Worm (Caenorhabditis elegans) whole organism, young adult: ENCODE measurements around the gene srab-2.

Source experiments
- B0261.1 ChIP-seq: sonication (generic microtip); optimal IDR thresholded peaks from 2 replicates; lab custom pipeline; 2016; ENCODE audit warnings: mild to moderate bottlenecking, missing genetic modification characterization, moderate library complexity, missing compliant biosample characterization
- F23B12.7 ChIP-seq: sonication (generic microtip); optimal IDR thresholded peaks from 2 replicates; lab custom pipeline; 2017; ENCODE audit warnings: missing genetic modification characterization, mild to moderate bottlenecking, missing compliant biosample characterization, antibody characterized with exemption, moderate library complexity; ENCODE audit not compliant: insufficient read depth
- Y53F4B.3 ChIP-seq: fragments of 200-800 bp; sonication (Bioruptor generic); IDR thresholded peaks from 2 replicates; pipeline ENCODE4 v1.3.6; 2022; ENCODE audit warnings: missing genetic modification reagents, missing genetic modification characterization, missing compliant biosample characterization
- ama-1 ChIP-seq, 3 experiments: fragments of 150-350 bp in 1 of 3; sonication (generic microtip) in 2 of 3; optimal IDR thresholded peaks; 2 replicates each; lab custom pipeline; 2014 to 2018; ENCODE audit warnings: missing biosample characterization in 2 of 3, missing genetic modification characterization in 2 of 3, missing genetic modification reagents in 2 of 3
- ceh-91 ChIP-seq: fragments of 200-800 bp; sonication (Bioruptor generic); IDR thresholded peaks from 2 replicates; pipeline ENCODE4 v1.3.6; 2022; ENCODE audit warnings: missing genetic modification reagents, missing genetic modification characterization, missing compliant biosample characterization
- lin-54 ChIP-seq: fragments of 200-800 bp; sonication (Bioruptor generic); optimal IDR thresholded peaks from 2 replicates; lab custom pipeline; 2018; ENCODE audit warnings: mild to moderate bottlenecking, missing genetic modification characterization, missing compliant biosample characterization
- nhr-27 ChIP-seq: fragments of 200-800 bp; sonication (Bioruptor generic); optimal IDR thresholded peaks from 2 replicates; lab custom pipeline; 2018; ENCODE audit warnings: mild to moderate bottlenecking, missing genetic modification characterization, moderate library complexity, missing compliant biosample characterization
- snpc-4 ChIP-seq, 5 experiments: fragments of 150-350 bp in 1 of 5; sonication (generic microtip) in 4 of 5; optimal IDR thresholded peaks; 2 replicates each; lab custom pipeline; 2014 to 2018; ENCODE audit warnings: missing genetic modification characterization in 5 of 5, missing biosample characterization in 3 of 5, antibody characterized with exemption in 2 of 5, mild to moderate bottlenecking in 2 of 5, missing compliant biosample characterization in 2 of 5, missing genotype in 2 of 5, moderate library complexity in 2 of 5, missing genetic modification reagents in 1 of 5
- ztf-25 ChIP-seq: fragments of 200-800 bp; sonication (Bioruptor generic); IDR thresholded peaks from 2 replicates; pipeline ENCODE4 v1.3.6; 2022; ENCODE audit warnings: missing genetic modification reagents, missing genetic modification characterization, missing compliant biosample characterization

DNA sequence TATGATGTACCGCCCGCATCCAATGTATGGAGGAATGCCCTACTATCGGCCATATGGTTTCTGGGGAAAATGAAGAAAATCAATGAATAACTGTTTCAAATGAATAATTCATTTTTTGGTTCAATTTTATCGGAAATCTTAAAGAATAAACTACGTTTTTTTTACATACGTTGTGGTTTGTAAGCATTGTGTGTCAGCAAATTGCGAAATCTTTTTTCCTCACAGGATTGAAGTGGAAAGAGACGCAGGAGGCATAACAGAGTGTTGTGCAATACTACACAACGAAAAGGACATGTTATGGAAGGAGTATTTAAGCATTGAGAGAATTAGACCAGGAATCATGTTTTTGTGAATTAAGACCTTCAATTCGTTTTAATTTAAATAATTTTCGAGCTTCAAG is 26.5 kb upstream of the srab-2 start:
- no peak for TF ChIP-seq F23B12.7
- no peak for TF ChIP-seq nhr-27 (tag; lab: Kevin White, UChicago)
- no peak for TF ChIP-seq lin-54 (GFP tag; lab: Kevin White, UChicago)
- no peak for TF ChIP-seq B0261.1 (tag; lab: Kevin White, UChicago)
- TF ChIP-seq snpc-4 (GFP tag; optimal IDR thresholded peaks at IDR 0.05; lab: Kevin White, UChicago), result no peak
- no peak for TF ChIP-seq snpc-4 (tag; optimal IDR thresholded peaks at IDR 0.05; lab: Kevin White, UChicago)
- TF ChIP-seq Y53F4B.3 (GFP tag; lab: Robert Waterston, UW), result no peak
- TF ChIP-seq ama-1 (optimal IDR thresholded peaks at IDR 0.05; lab: Kevin White, UChicago), result no peak
- TF ChIP-seq ama-1 (GFP tag; optimal IDR thresholded peaks at IDR 0.05; lab: Kevin White, UChicago), result no peak
- no peak for TF ChIP-seq ceh-91 (GFP tag; lab: Robert Waterston, UW)
- TF ChIP-seq ztf-25 (GFP tag; lab: Robert Waterston, UW), result no peak
